Fruit fly (Drosophila melanogaster) S2 (cell line): ENCODE data around the gene CG8236.

Experiments
- CG8478 ChIP-seq: fragments of >200 bp; optimal IDR thresholded peaks from 2 replicates; lab custom pipeline; 2018
- CTCF ChIP-seq, 2 experiments: fragments of >200 bp; optimal IDR thresholded peaks; 2 replicates each; lab custom pipeline; 2018

dm6 chr3R:8747871-8748775 lies 21.1 kb upstream of the CG8236 start:
- TF ChIP-seq CTCF (optimal IDR thresholded peaks at IDR 0.05; lab: Kevin White, UChicago) (no peak), CG8478 (lab: Kevin White, UChicago) (no peak)
